Fruit fly (Drosophila melanogaster): Measurements from ENCODE around the gene CG10591.

Gene CG10591

DNA sequence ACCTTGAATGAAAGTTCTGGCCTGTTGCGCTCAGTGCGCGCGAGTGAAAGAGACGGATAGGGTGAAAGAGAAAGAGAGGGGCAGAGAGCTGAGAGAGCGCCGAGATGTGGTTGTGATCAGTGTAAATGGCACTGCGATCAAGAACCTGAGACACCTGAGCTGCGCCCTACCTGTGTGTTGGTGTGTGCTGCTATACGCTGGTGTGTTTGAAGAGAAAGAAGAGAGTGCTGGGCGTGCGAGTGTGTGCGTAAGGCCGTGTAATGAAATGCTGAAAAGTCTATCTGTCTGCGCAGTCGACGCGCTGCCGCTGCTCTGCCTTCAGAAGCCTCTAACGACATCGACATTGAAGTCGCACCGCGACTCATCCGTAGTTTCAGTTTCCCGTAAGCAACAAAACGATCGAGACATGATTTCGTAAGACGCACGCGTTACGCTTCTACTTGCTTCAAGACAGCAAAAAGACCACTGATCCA, 31.2 kb upstream of the CG10591 start, which contains the start of gene Blimp-1 (continued):
- TF ChIP-seq CG1832 (GFP tag; optimal IDR thresholded peaks at IDR 0.05): peak; percentile 81
- peak; percentile 55 for TF ChIP-seq zf30C (GFP tag; optimal IDR thresholded peaks at IDR 0.05)
- TF ChIP-seq Deaf1 (tag; optimal IDR thresholded peaks at IDR 0.05): peak; percentile 2
- no peak for TF ChIP-seq Med (GFP tag)
- no peak for TF ChIP-seq Side (GFP tag; optimal IDR thresholded peaks at IDR 0.05)
- TF ChIP-seq dpn (GFP tag; optimal IDR thresholded peaks at IDR 0.05): no peak
- 0 out of 3 replicates have a peak, but pooled peaks have one; percentile 9 for TF ChIP-seq CG11093 (GFP tag; IDR thresholded peaks at IDR 0.05)
- no peak for TF ChIP-seq CG12744 (GFP tag; optimal IDR thresholded peaks at IDR 0.05)
- TF ChIP-seq CG16813 (GFP tag; IDR thresholded peaks at IDR 0.05; ENCODE audit: partially characterized antibody): no peak
- no peak for TF ChIP-seq dan (GFP tag; IDR thresholded peaks at IDR 0.05)
- 0 out of 3 replicates have a peak, but pooled peaks have one; percentile 30 for TF ChIP-seq CG14860 (GFP tag; IDR thresholded peaks at IDR 0.05; ENCODE audit: partially characterized antibody)
- no peak for TF ChIP-seq CG8359 (GFP tag; optimal IDR thresholded peaks at IDR 0.05; ENCODE audit: borderline replicate concordance)
- no peak for TF ChIP-seq CG17361 (GFP tag; IDR thresholded peaks at IDR 0.05)
- peak; percentile 51 for TF ChIP-seq Blimp-1 (GFP tag; optimal IDR thresholded peaks at IDR 0.05)
- no peak for TF ChIP-seq E2f2 (GFP tag; IDR thresholded peaks at IDR 0.05)
- TF ChIP-seq Scr (GFP tag; IDR thresholded peaks at IDR 0.05; ENCODE audit: partially characterized antibody): peak; percentile 29; the same call in 1 of the 2 replicates
- TF ChIP-seq CG2199 (GFP tag; IDR thresholded peaks at IDR 0.05): peak; percentile 85; the same call in 2 of the 3 replicates
- 0 out of 2 replicates have a peak, but pooled peaks have one; percentile 27 for TF ChIP-seq crol (GFP tag; IDR thresholded peaks at IDR 0.05)
- peak; percentile 82 for TF ChIP-seq yki (optimal IDR thresholded peaks at IDR 0.05)
- TF ChIP-seq bbx (GFP tag; IDR thresholded peaks at IDR 0.05; ENCODE audit: partially characterized antibody): 0 out of 2 replicates have a peak, but pooled peaks have one; percentile 16
- no peak for TF ChIP-seq Awh (GFP tag; IDR thresholded peaks at IDR 0.05)
- no peak for TF ChIP-seq nerfin-1 (tag; optimal IDR thresholded peaks at IDR 0.05)
- peak; percentile 21 for TF ChIP-seq CG9437 (GFP tag; optimal IDR thresholded peaks at IDR 0.05)
- TF ChIP-seq C15 (GFP tag; IDR thresholded peaks at IDR 0.05): no peak
- TF ChIP-seq CG4282 (GFP tag; optimal IDR thresholded peaks at IDR 0.05): no peak
- TF ChIP-seq Adf1 (GFP tag; IDR thresholded peaks at IDR 0.05): peak; percentile 71
- peak in 1 of 2 experiments; percentile 73 for TF ChIP-seq tll (GFP tag; optimal IDR thresholded peaks at IDR 0.05)
- TF ChIP-seq cg (GFP tag; optimal IDR thresholded peaks at IDR 0.05): peak; percentile 89
- no peak for TF ChIP-seq CG10979 (tag; optimal IDR thresholded peaks at IDR 0.05)
- TF ChIP-seq Bgb (GFP tag; IDR thresholded peaks at IDR 0.05; ENCODE audit: partially characterized antibody): no peak
- TF ChIP-seq caup (GFP tag; optimal IDR thresholded peaks at IDR 0.05; ENCODE audit: severe bottlenecking): no peak
- TF ChIP-seq NC2β (GFP tag; optimal IDR thresholded peaks at IDR 0.05): no peak
- peak; percentile 86 for TF ChIP-seq CG3163 (GFP tag; optimal IDR thresholded peaks at IDR 0.05)
- peak; percentile 55 to 91 for TF ChIP-seq Trl (optimal IDR thresholded peaks at IDR 0.05)
- TF ChIP-seq Trl (GFP tag; optimal IDR thresholded peaks at IDR 0.05): no peak
- TF ChIP-seq CG10321 (GFP tag; IDR thresholded peaks at IDR 0.05): 0 out of 2 replicates have a peak, but pooled peaks have one; percentile 27
- TF ChIP-seq vvl (GFP tag; IDR thresholded peaks at IDR 0.05): peak; percentile 38; the same call in 1 of the 2 replicates
- 0 out of 4 replicates have a peak, but pooled peaks have one; percentile 57 for TF ChIP-seq chinmo (GFP tag; IDR thresholded peaks at IDR 0.05; ENCODE audit: partially characterized antibody)
- no peak for TF ChIP-seq pfk (GFP tag; optimal IDR thresholded peaks at IDR 0.05)
- TF ChIP-seq CG34422 (GFP tag; IDR thresholded peaks at IDR 0.05): peak; percentile 29; the same call in 1 of the 3 replicates
- no peak for TF ChIP-seq CG11085 (GFP tag; IDR thresholded peaks at IDR 0.05)
- peak; percentile 83 for TF ChIP-seq CG8478 (optimal IDR thresholded peaks at IDR 0.05)
- 0 out of 3 replicates have a peak, but pooled peaks have one; percentile 16 for TF ChIP-seq Dbx (GFP tag; IDR thresholded peaks at IDR 0.05)
- no peak for TF ChIP-seq CG7786 (GFP tag; optimal IDR thresholded peaks at IDR 0.05)
- no peak for TF ChIP-seq Spps (tag; optimal IDR thresholded peaks at IDR 0.05)
- TF ChIP-seq gro (GFP tag; optimal IDR thresholded peaks at IDR 0.05): no peak
- TF ChIP-seq CG12299 (tag; optimal IDR thresholded peaks at IDR 0.05): no peak
- no peak for TF ChIP-seq CG17802 (tag; optimal IDR thresholded peaks at IDR 0.05)
- TF ChIP-seq CG7987 (GFP tag; optimal IDR thresholded peaks at IDR 0.05): no peak
- TF ChIP-seq CG15479 (GFP tag; optimal IDR thresholded peaks at IDR 0.05): peak; percentile 82
